Worm (Caenorhabditis elegans) whole organism, midembryonic: ENCODE data around the gene rga-4.

Experiments
- T22C8.4 ChIP-seq: fragments of 200-800 bp; sonication (Bioruptor generic); IDR thresholded peaks from 2 replicates; pipeline ENCODE4 v1.3.6; 2022; ENCODE audit warnings: missing genetic modification characterization, missing compliant biosample characterization
- cog-1 ChIP-seq: sonication (generic microtip); optimal IDR thresholded peaks from 2 replicates; lab custom pipeline; 2016; ENCODE audit warnings: missing genetic modification characterization, missing compliant biosample characterization
- flt-1 ChIP-seq: fragments of 200-800 bp; sonication (Bioruptor generic); IDR thresholded peaks from 2 replicates; pipeline ENCODE4 v1.3.6; 2022; ENCODE audit warnings: missing genetic modification characterization, missing compliant biosample characterization
- klf-2 ChIP-seq: fragments of 200-800 bp; sonication (Bioruptor generic); conservative IDR thresholded peaks from 2 replicates; pipeline ENCODE4 v1.3.6; 2022; ENCODE audit warnings: missing genetic modification reagents, missing genetic modification characterization, missing compliant biosample characterization
- med-1 ChIP-seq: sonication (generic microtip); optimal IDR thresholded peaks from 2 replicates; lab custom pipeline; 2017; ENCODE audit warnings: missing genetic modification characterization, mild to moderate bottlenecking, missing compliant biosample characterization, antibody characterized with exemption, missing genetic modification reagents; ENCODE audit not compliant: insufficient read depth
- ref-1 ChIP-seq: fragments of 200-800 bp; sonication (Bioruptor generic); conservative IDR thresholded peaks from 2 replicates; pipeline ENCODE4 v1.3.6; 2022; ENCODE audit warnings: missing genetic modification reagents, missing genetic modification characterization, missing compliant biosample characterization
- tab-1 ChIP-seq: fragments of 200-800 bp; sonication (Bioruptor generic); IDR thresholded peaks from 2 replicates; pipeline ENCODE4 v1.3.6; 2022; ENCODE audit warnings: missing genetic modification characterization, missing compliant biosample characterization
- ztf-23 ChIP-seq: fragments of 200-800 bp; sonication (Bioruptor generic); IDR thresholded peaks from 2 replicates; pipeline ENCODE4 v1.3.6; 2022; ENCODE audit warnings: missing genetic modification reagents, missing genetic modification characterization, missing compliant biosample characterization
- ztf-29 ChIP-seq: fragments of 200-800 bp; sonication (Bioruptor generic); IDR thresholded peaks from 2 replicates; pipeline ENCODE4 v1.3.6; 2022; ENCODE audit warnings: missing genetic modification reagents, missing genetic modification characterization, missing compliant biosample characterization

Gene rga-4

ce11 chrV:1362027-1362426 is 21.0 kb downstream of the rga-4 start:
- no peak for TF ChIP-seq ref-1 (GFP tag; lab: Robert Waterston, UW)
- no peak for TF ChIP-seq T22C8.4 (GFP tag; lab: Robert Waterston, UW)
- no peak for TF ChIP-seq klf-2

- TF ChIP-seq ztf-23 (GFP tag; lab: Robert Waterston, UW) (no peak), klf-2 (no peak)
Measured at ce11 chrV:1358051-1358450, 25.0 kb downstream of the rga-4 start, which contains the start of gene Y75B7AL.2. Y75B7AL.2 (minus strand) TSS chrV:1358151.

ce11 chrV:1355297-1355696 is 27.8 kb downstream of the rga-4 start:
- TF ChIP-seq flt-1 (GFP tag; lab: Robert Waterston, UW) (no peak), ref-1 (GFP tag; lab: Robert Waterston, UW) (no peak), cog-1 (tag; lab: Kevin White, UChicago) (no peak), ztf-29 (GFP tag; lab: Robert Waterston, UW) (no peak), ztf-23 (GFP tag; lab: Robert Waterston, UW) (no peak), med-1 (GFP tag; lab: Kevin White, UChicago) (no peak), T22C8.4 (GFP tag; lab: Robert Waterston, UW) (no peak), tab-1 (no peak)

- TF ChIP-seq tab-1 = no peak
- no peak for TF ChIP-seq cog-1 (tag; lab: Kevin White, UChicago)
- no peak for TF ChIP-seq klf-2
- TF ChIP-seq ztf-23 (GFP tag; lab: Robert Waterston, UW) = no peak
- TF ChIP-seq med-1 (GFP tag; lab: Kevin White, UChicago) = no peak
- no peak for TF ChIP-seq ztf-29 (GFP tag; lab: Robert Waterston, UW)
- no peak for TF ChIP-seq ref-1 (GFP tag; lab: Robert Waterston, UW)
- no peak for TF ChIP-seq T22C8.4 (GFP tag; lab: Robert Waterston, UW)
- TF ChIP-seq flt-1 (GFP tag; lab: Robert Waterston, UW) = no peak
Measured at ce11 chrV:1352321-1352720, 30.7 kb downstream of the rga-4 start.

- TF ChIP-seq ref-1 (GFP tag; lab: Robert Waterston, UW) = no peak
- TF ChIP-seq cog-1 (tag; lab: Kevin White, UChicago) = no peak
- no peak for TF ChIP-seq ztf-29 (GFP tag; lab: Robert Waterston, UW)
- no peak for TF ChIP-seq flt-1 (GFP tag; lab: Robert Waterston, UW)
- TF ChIP-seq med-1 (GFP tag; lab: Kevin White, UChicago) = no peak
- no peak for TF ChIP-seq ztf-23 (GFP tag; lab: Robert Waterston, UW)
- TF ChIP-seq T22C8.4 (GFP tag; lab: Robert Waterston, UW) = no peak
- TF ChIP-seq klf-2 = no peak
- no peak for TF ChIP-seq tab-1
Measured at ce11 chrV:1351826-1352225, 31.2 kb downstream of the rga-4 start, which contains the start of gene glb-33. glb-33 (plus strand) TSS chrV:1352126.

ce11 chrV:1349802-1350201 is 33.3 kb downstream of the rga-4 start:
- TF ChIP-seq T22C8.4 (GFP tag; lab: Robert Waterston, UW) (no peak), klf-2 (no peak), tab-1 (no peak), med-1 (GFP tag; lab: Kevin White, UChicago) (no peak)

- TF ChIP-seq med-1 (GFP tag; lab: Kevin White, UChicago) = no peak
Measured at ce11 chrV:1342712-1343111, 40.3 kb downstream of the rga-4 start.

ce11 chrV:1341276-1342050 is 41.6 kb downstream of the rga-4 start:
- no peak for TF ChIP-seq ref-1 (GFP tag; lab: Robert Waterston, UW)
- TF ChIP-seq ztf-23 (GFP tag; lab: Robert Waterston, UW) = no peak
- TF ChIP-seq med-1 (GFP tag; lab: Kevin White, UChicago) = no peak
- TF ChIP-seq tab-1 = no peak
- TF ChIP-seq flt-1 (GFP tag; lab: Robert Waterston, UW) = no peak
- TF ChIP-seq T22C8.4 (GFP tag; lab: Robert Waterston, UW) = no peak
- no peak for TF ChIP-seq klf-2

ce11 chrV:1337701-1338100 is 45.4 kb downstream of the rga-4 start:
- TF ChIP-seq tab-1 = no peak
- TF ChIP-seq T22C8.4 (GFP tag; lab: Robert Waterston, UW) = no peak
- TF ChIP-seq klf-2 = no peak
- TF ChIP-seq ref-1 (GFP tag; lab: Robert Waterston, UW) = no peak
- no peak for TF ChIP-seq flt-1 (GFP tag; lab: Robert Waterston, UW)
- TF ChIP-seq med-1 (GFP tag; lab: Kevin White, UChicago) = no peak
- no peak for TF ChIP-seq cog-1 (tag; lab: Kevin White, UChicago)

ce11 chrV:1335896-1336295 is 47.2 kb downstream of the rga-4 start:
- no peak for TF ChIP-seq cog-1 (tag; lab: Kevin White, UChicago)
- TF ChIP-seq ztf-23 (GFP tag; lab: Robert Waterston, UW) = no peak
- no peak for TF ChIP-seq ref-1 (GFP tag; lab: Robert Waterston, UW)
- TF ChIP-seq T22C8.4 (GFP tag; lab: Robert Waterston, UW) = no peak
- no peak for TF ChIP-seq flt-1 (GFP tag; lab: Robert Waterston, UW)
- no peak for TF ChIP-seq med-1 (GFP tag; lab: Kevin White, UChicago)
- no peak for TF ChIP-seq ztf-29 (GFP tag; lab: Robert Waterston, UW)
- TF ChIP-seq tab-1 = no peak
- no peak for TF ChIP-seq klf-2
